Worm (Caenorhabditis elegans) whole organism, young adult: ENCODE results near the gene kbp-2.
"Not testable (repeated sequence)": the region's sequence is repeated elsewhere in the genome, so short reads cannot be mapped to it uniquely, and the experiment has no call there.

ENCODE experiments used
- B0035.1 ChIP-seq: sonication (generic microtip); optimal IDR thresholded peaks from 2 replicates; lab custom pipeline; 2016; ENCODE audit warnings: missing genetic modification characterization, mild to moderate bottlenecking, missing compliant biosample characterization, missing genotype, missing genetic modification reagents
- B0336.3 ChIP-seq: fragments of 200-800 bp; sonication (Bioruptor generic); IDR thresholded peaks from 2 replicates; pipeline ENCODE4 v1.3.6; 2022; ENCODE audit warnings: missing genetic modification characterization, missing compliant biosample characterization
- C06A6.2 ChIP-seq: fragments of 200-800 bp; sonication (Bioruptor generic); conservative IDR thresholded peaks from 2 replicates; pipeline ENCODE4 v1.3.6; 2022; ENCODE audit warnings: missing genetic modification characterization, missing compliant biosample characterization
- C17E4.6 ChIP-seq: fragments of 200-800 bp; sonication (Bioruptor generic); IDR thresholded peaks from 2 replicates; pipeline ENCODE4 v1.3.6; 2022; ENCODE audit warnings: missing genetic modification reagents, missing genetic modification characterization, missing compliant biosample characterization
- F22D6.2 ChIP-seq: sonication (generic microtip); optimal IDR thresholded peaks from 2 replicates; lab custom pipeline; 2016; ENCODE audit warnings: mild to moderate bottlenecking, missing genetic modification characterization, missing compliant biosample characterization
- F33H1.4 ChIP-seq: fragments of 200-800 bp; sonication (Bioruptor generic); IDR thresholded peaks from 2 replicates; pipeline ENCODE4 v1.3.6; 2022; ENCODE audit warnings: missing genetic modification reagents, missing genetic modification characterization, missing compliant biosample characterization
- F37B4.10 ChIP-seq: fragments of 200-800 bp; sonication (Bioruptor generic); IDR thresholded peaks from 2 replicates; pipeline ENCODE4 v1.3.6; 2022; ENCODE audit warnings: missing genetic modification characterization, missing compliant biosample characterization
- F49E8.2 ChIP-seq: sonication (generic microtip); optimal IDR thresholded peaks from 3 replicates; lab custom pipeline; 2017; ENCODE audit warnings: missing genetic modification characterization, mild to moderate bottlenecking, missing compliant biosample characterization, antibody characterized with exemption, moderate library complexity; ENCODE audit not compliant: insufficient read depth
- K11D2.4 ChIP-seq: fragments of 200-800 bp; sonication (Bioruptor generic); IDR thresholded peaks from 2 replicates; pipeline ENCODE4 v1.3.6; 2022; ENCODE audit warnings: missing genetic modification reagents, missing genetic modification characterization, missing compliant biosample characterization
- Y67H2A.10 ChIP-seq: fragments of 200-800 bp; sonication (Bioruptor generic); conservative IDR thresholded peaks from 2 replicates; pipeline ENCODE4 v1.3.6; 2022; ENCODE audit warnings: missing genetic modification reagents, missing genetic modification characterization, missing compliant biosample characterization
- Y95B8A.8 ChIP-seq: fragments of 200-800 bp; sonication (Bioruptor generic); IDR thresholded peaks from 2 replicates; pipeline ENCODE4 v1.3.6; 2022; ENCODE audit warnings: missing genetic modification reagents, missing genetic modification characterization, missing compliant biosample characterization
- attf-3 ChIP-seq: fragments of 200-800 bp; sonication (Bioruptor generic); conservative IDR thresholded peaks from 2 replicates; pipeline ENCODE4 v1.3.6; 2022; ENCODE audit warnings: missing genetic modification reagents, missing genetic modification characterization, missing compliant biosample characterization
- attf-5 ChIP-seq: fragments of 200-800 bp; sonication (Bioruptor generic); optimal IDR thresholded peaks from 2 replicates; lab custom pipeline; 2018; ENCODE audit warnings: mild to moderate bottlenecking, missing genetic modification characterization, missing compliant biosample characterization
- cebp-1 ChIP-seq, 2 experiments: fragments of 200-800 bp in 1 of 2; sonication (Bioruptor generic) in 1 of 2; sonication (generic microtip) in 1 of 2; IDR thresholded peaks in 1 of 2; optimal IDR thresholded peaks in 1 of 2; 2 replicates each; pipeline versions ENCODE4 v1.3.6 to Lab custom; 2017 to 2022; ENCODE audit warnings: missing compliant biosample characterization in 2 of 2, missing genetic modification characterization in 2 of 2, mild to moderate bottlenecking in 1 of 2, missing genetic modification reagents in 1 of 2, moderate library complexity in 1 of 2
- cebp-2 ChIP-seq: fragments of 200-800 bp; sonication (Bioruptor generic); IDR thresholded peaks from 2 replicates; pipeline ENCODE4 v1.3.6; 2022; ENCODE audit warnings: missing genetic modification characterization, missing compliant biosample characterization
- ceh-100 ChIP-seq: fragments of 200-800 bp; sonication (Bioruptor generic); IDR thresholded peaks from 2 replicates; pipeline ENCODE4 v1.3.6; 2022; ENCODE audit warnings: missing genetic modification reagents, missing genetic modification characterization, missing compliant biosample characterization
- ceh-91 ChIP-seq: fragments of 200-800 bp; sonication (Bioruptor generic); IDR thresholded peaks from 2 replicates; pipeline ENCODE4 v1.3.6; 2022; ENCODE audit warnings: missing genetic modification reagents, missing genetic modification characterization, missing compliant biosample characterization
- die-1 ChIP-seq: sonication (generic microtip); optimal IDR thresholded peaks from 2 replicates; lab custom pipeline; 2016; ENCODE audit warnings: missing genotype, mild to moderate bottlenecking, missing genetic modification characterization, missing compliant biosample characterization
- dpl-1 ChIP-seq: fragments of 150-350 bp; optimal IDR thresholded peaks from 2 replicates; lab custom pipeline; 2014; ENCODE audit warnings: missing biosample characterization, missing genetic modification reagents, missing genetic modification characterization
- egrh-3 ChIP-seq: fragments of 200-800 bp; sonication (Bioruptor generic); IDR thresholded peaks from 2 replicates; pipeline ENCODE4 v1.3.6; 2022; ENCODE audit warnings: missing genetic modification reagents, missing genetic modification characterization, missing compliant biosample characterization
- hmg-1.2 ChIP-seq: fragments of 200-800 bp; sonication (Bioruptor generic); IDR thresholded peaks from 2 replicates; pipeline ENCODE4 v1.3.6; 2022; ENCODE audit warnings: missing genetic modification reagents, missing genetic modification characterization, missing compliant biosample characterization
- hmg-20 ChIP-seq: fragments of 200-800 bp; sonication (Bioruptor generic); IDR thresholded peaks from 2 replicates; pipeline ENCODE4 v1.3.6; 2022; ENCODE audit warnings: missing genetic modification reagents, missing genetic modification characterization, missing compliant biosample characterization
- lin-26 ChIP-seq: fragments of 200-800 bp; sonication (Bioruptor generic); IDR thresholded peaks from 2 replicates; pipeline ENCODE4 v1.3.6; 2022; ENCODE audit warnings: missing genetic modification reagents, missing genetic modification characterization, missing compliant biosample characterization
- lin-40 ChIP-seq: sonication (generic microtip); optimal IDR thresholded peaks from 2 replicates; lab custom pipeline; 2016; ENCODE audit warnings: missing genetic modification characterization, mild to moderate bottlenecking, missing compliant biosample characterization, missing genotype, missing genetic modification reagents
- lin-54 ChIP-seq: fragments of 200-800 bp; sonication (Bioruptor generic); optimal IDR thresholded peaks from 2 replicates; lab custom pipeline; 2018; ENCODE audit warnings: mild to moderate bottlenecking, missing genetic modification characterization, missing compliant biosample characterization
- mcd-1 ChIP-seq: fragments of 200-800 bp; sonication (Bioruptor generic); IDR thresholded peaks from 2 replicates; pipeline ENCODE4 v1.3.6; 2022; ENCODE audit warnings: missing genetic modification reagents, missing genetic modification characterization, missing compliant biosample characterization
- nfya-1 ChIP-seq: sonication (generic microtip); optimal IDR thresholded peaks from 2 replicates; lab custom pipeline; 2017; ENCODE audit warnings: antibody characterized with exemption, missing compliant biosample characterization, missing genetic modification characterization, borderline replicate concordance; ENCODE audit not compliant: insufficient read depth
- nfyb-1 ChIP-seq: fragments of 200-800 bp; sonication (Bioruptor generic); IDR thresholded peaks from 2 replicates; pipeline ENCODE4 v1.3.6; 2022; ENCODE audit warnings: missing genetic modification reagents, missing genetic modification characterization, missing compliant biosample characterization
- nhr-120 ChIP-seq: fragments of 200-800 bp; sonication (Bioruptor generic); IDR thresholded peaks from 2 replicates; pipeline ENCODE4 v1.3.6; 2022; ENCODE audit warnings: missing genetic modification characterization, missing compliant biosample characterization
- nhr-90 ChIP-seq: sonication (generic microtip); optimal IDR thresholded peaks from 2 replicates; lab custom pipeline; 2016; ENCODE audit warnings: missing genotype, mild to moderate bottlenecking, missing genetic modification characterization, missing compliant biosample characterization
- pbrm-1 ChIP-seq: fragments of 200-800 bp; sonication (Bioruptor generic); IDR thresholded peaks from 2 replicates; pipeline ENCODE4 v1.3.6; 2022; ENCODE audit warnings: missing genetic modification reagents, missing genetic modification characterization, missing compliant biosample characterization
- rpc-1 ChIP-seq, 2 experiments: fragments of 150-350 bp in 1 of 2; sonication (generic microtip) in 1 of 2; optimal IDR thresholded peaks; 2 replicates each; lab custom pipeline; 2014 to 2018; ENCODE audit warnings: missing biosample characterization in 1 of 2, missing genetic modification characterization in 1 of 2, missing genetic modification reagents in 1 of 2, missing genotype in 1 of 2
- snpc-4 ChIP-seq, 5 experiments: fragments of 150-350 bp in 1 of 5; sonication (generic microtip) in 4 of 5; optimal IDR thresholded peaks; 2 replicates each; lab custom pipeline; 2014 to 2018; ENCODE audit warnings: missing genetic modification characterization in 5 of 5, missing biosample characterization in 3 of 5, antibody characterized with exemption in 2 of 5, mild to moderate bottlenecking in 2 of 5, missing compliant biosample characterization in 2 of 5, missing genotype in 2 of 5, moderate library complexity in 2 of 5, missing genetic modification reagents in 1 of 5
- zfh-2 ChIP-seq: fragments of 200-800 bp; sonication (Bioruptor generic); conservative IDR thresholded peaks from 2 replicates; pipeline ENCODE4 v1.3.6; 2022; ENCODE audit warnings: missing genetic modification reagents, missing genetic modification characterization, missing compliant biosample characterization
- ztf-18 ChIP-seq: sonication (generic microtip); optimal IDR thresholded peaks from 2 replicates; lab custom pipeline; 2016; ENCODE audit warnings: missing genotype, mild to moderate bottlenecking, missing genetic modification characterization, missing compliant biosample characterization
- ztf-25 ChIP-seq: fragments of 200-800 bp; sonication (Bioruptor generic); IDR thresholded peaks from 2 replicates; pipeline ENCODE4 v1.3.6; 2022; ENCODE audit warnings: missing genetic modification reagents, missing genetic modification characterization, missing compliant biosample characterization
- ztf-26 ChIP-seq: sonication (generic microtip); optimal IDR thresholded peaks from 2 replicates; lab custom pipeline; 2017; ENCODE audit warnings: missing genetic modification characterization, missing compliant biosample characterization

kbp-2 gene

DNA sequence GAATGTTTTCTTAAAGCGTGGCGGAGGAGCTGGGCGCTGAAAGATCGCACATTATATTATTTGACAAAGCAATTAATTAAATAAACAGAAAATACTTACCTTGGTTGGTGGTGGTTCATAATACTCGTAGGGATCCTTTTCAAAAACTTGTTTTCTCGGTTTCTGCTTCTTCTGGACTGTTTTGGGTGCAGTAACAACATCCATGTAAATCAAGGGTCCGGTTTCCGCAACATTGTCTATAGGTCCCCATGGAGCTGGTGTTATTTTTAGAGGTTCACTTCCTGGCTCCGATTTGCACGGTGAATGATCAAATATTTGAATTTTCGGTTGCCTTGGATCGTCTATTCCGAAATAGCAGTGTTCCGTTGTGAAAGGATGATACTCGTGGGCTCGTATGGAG is 20.4 kb upstream of the kbp-2 start:
- TF ChIP-seq ztf-26 (tag; lab: Kevin White, UChicago) (no peak), cebp-2 (GFP tag; lab: Robert Waterston, UW) (no peak), hmg-20 (GFP tag; lab: Robert Waterston, UW) (no peak), F37B4.10 (GFP tag; lab: Robert Waterston, UW) (no peak), lin-54 (GFP tag; lab: Kevin White, UChicago) (no peak), dpl-1 (no peak), ztf-25 (GFP tag; lab: Robert Waterston, UW) (no peak), B0336.3 (GFP tag; lab: Robert Waterston, UW) (no peak), F49E8.2 (no peak), nfya-1 (tag; lab: Kevin White, UChicago) (no peak), F22D6.2 (tag; lab: Kevin White, UChicago) (no peak), C06A6.2 (GFP tag; lab: Robert Waterston, UW) (no peak), snpc-4 (GFP tag; optimal IDR thresholded peaks at IDR 0.05; lab: Kevin White, UChicago) (no peak), snpc-4 (tag; optimal IDR thresholded peaks at IDR 0.05; lab: Kevin White, UChicago) (no peak), B0035.1 (no peak), pbrm-1 (GFP tag; lab: Robert Waterston, UW) (no peak), die-1 (tag; lab: Kevin White, UChicago) (no peak), nhr-90 (tag; lab: Kevin White, UChicago) (no peak)

DNA sequence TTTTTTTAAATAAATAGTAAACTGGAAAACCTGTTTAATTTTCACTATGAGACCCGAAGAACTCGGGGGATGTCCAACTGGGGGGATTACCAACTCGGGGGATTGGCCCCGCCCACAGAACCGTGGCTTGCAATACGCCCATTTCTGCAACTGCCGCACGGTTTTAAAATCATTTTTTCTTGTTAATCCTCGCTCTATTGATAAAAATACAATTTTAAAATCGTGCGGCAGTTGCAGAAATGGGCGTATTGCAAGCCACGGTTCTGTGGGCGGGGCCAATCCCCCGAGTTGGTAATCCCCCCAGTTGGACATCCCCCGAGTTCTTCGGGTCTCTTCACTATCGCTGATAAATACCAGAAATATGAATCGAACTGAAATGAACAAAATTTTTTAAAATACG is 18.3 kb upstream of the kbp-2 start, which contains the start of gene mmab-1:
mmab-1 (minus strand) TSS at position 95 of the 400 bp plus-strand sequence.
- TF ChIP-seq C06A6.2 (GFP tag; lab: Robert Waterston, UW) (peak; percentile 84), ztf-18 (tag; lab: Kevin White, UChicago) (peak; percentile 6), lin-54 (GFP tag; lab: Kevin White, UChicago) (peak; percentile 11), rpc-1 (optimal IDR thresholded peaks at IDR 0.05; lab: Kevin White, UChicago) (peak; percentile 15), lin-40 (tag; lab: Kevin White, UChicago) (peak; percentile 27), lin-26 (GFP tag; lab: Robert Waterston, UW) (peak; percentile 18; the same call in 1 of the 2 replicates), C17E4.6 (peak; percentile 21; the same call in 1 of the 2 replicates), nhr-120 (GFP tag; lab: Robert Waterston, UW) (0 out of 2 replicates have a peak, but pooled peaks have one; percentile 76), cebp-2 (GFP tag; lab: Robert Waterston, UW) (0 out of 2 replicates have a peak, but pooled peaks have one; percentile 10), hmg-1.2 (GFP tag; lab: Robert Waterston, UW) (peak; percentile 13; the same call in 1 of the 2 replicates), pbrm-1 (GFP tag; lab: Robert Waterston, UW) (peak; percentile 55; the same call in 1 of the 2 replicates), ztf-26 (tag; lab: Kevin White, UChicago) (peak; percentile 8), ceh-100 (peak; percentile 90), attf-3 (GFP tag; lab: Robert Waterston, UW) (peak; percentile 18; the same call in 1 of the 2 replicates), zfh-2 (GFP tag; lab: Robert Waterston, UW) (0 out of 2 replicates have a peak, but pooled peaks have one; percentile 34), Y95B8A.8 (GFP tag; lab: Robert Waterston, UW) (0 out of 2 replicates have a peak, but pooled peaks have one; percentile 12), mcd-1 (GFP tag; lab: Robert Waterston, UW) (peak; percentile 89), snpc-4 (tag; optimal IDR thresholded peaks at IDR 0.05; lab: Kevin White, UChicago) (peak in 2 of 4 experiments; percentile 5 to 25), egrh-3 (GFP tag; lab: Robert Waterston, UW) (peak; percentile 34), Y67H2A.10 (GFP tag; lab: Robert Waterston, UW) (peak; percentile 42; the same call in 1 of the 2 replicates), K11D2.4 (GFP tag; lab: Robert Waterston, UW) (peak; percentile 73), ceh-91 (GFP tag; lab: Robert Waterston, UW) (0 out of 2 replicates have a peak, but pooled peaks have one; percentile 11), attf-5 (GFP tag; lab: Kevin White, UChicago) (peak; percentile 34), F33H1.4 (GFP tag; lab: Robert Waterston, UW) (peak; percentile 44), nfyb-1 (GFP tag; lab: Robert Waterston, UW) (peak; percentile 55), cebp-1 (tag; optimal IDR thresholded peaks at IDR 0.05; lab: Kevin White, UChicago) (peak; percentile 36)
- TF ChIP-seq rpc-1 (tag; optimal IDR thresholded peaks at IDR 0.05; lab: Kevin White, UChicago); snpc-4 (GFP tag; optimal IDR thresholded peaks at IDR 0.05; lab: Kevin White, UChicago); cebp-1 (GFP tag; IDR thresholded peaks at IDR 0.05; lab: Robert Waterston, UW): not testable (repeated sequence)
